Fruit fly (Drosophila melanogaster) whole organism, pupa: Measurements from ENCODE around the gene CG31777.

Experiments
- CG10348 ChIP-seq: fragments of 200-800 bp; sonication (Bioruptor generic); IDR thresholded peaks from 2 replicates; pipeline ENCODE4 v1.3.6; 2022; ENCODE audit warnings: missing biosample characterization, missing genetic modification characterization
- CG12605 ChIP-seq: fragments of 200-800 bp; sonication (Bioruptor generic); IDR thresholded peaks from 2 replicates; pipeline ENCODE4 v1.3.6; 2022; ENCODE audit warnings: missing biosample characterization, missing genetic modification characterization
- CG13204 ChIP-seq: fragments of 200-800 bp; sonication (Bioruptor generic); optimal IDR thresholded peaks from 2 replicates; lab custom pipeline; 2018; ENCODE audit warnings: missing biosample characterization, mild to moderate bottlenecking, missing genetic modification characterization, moderate library complexity
- CG15710 ChIP-seq: fragments of 200-800 bp; sonication (Bioruptor generic); optimal IDR thresholded peaks from 2 replicates; lab custom pipeline; 2018; ENCODE audit warnings: missing biosample characterization, mild to moderate bottlenecking, missing genetic modification characterization, moderate library complexity
- CG8159 ChIP-seq: fragments of 200-800 bp; sonication (Bioruptor generic); optimal IDR thresholded peaks from 3 replicates; lab custom pipeline; 2018; ENCODE audit warnings: missing biosample characterization, mild to moderate bottlenecking, missing genetic modification characterization, moderate library complexity
- EcR ChIP-seq: fragments of 200-800 bp; sonication (Bioruptor generic); optimal IDR thresholded peaks from 3 replicates; lab custom pipeline; 2019; ENCODE audit warnings: missing biosample characterization, missing genetic modification characterization, mild to moderate bottlenecking, moderate library complexity, missing genetic modification reagents
- Pif1A ChIP-seq: fragments of 200-800 bp; sonication (Bioruptor generic); optimal IDR thresholded peaks from 3 replicates; lab custom pipeline; 2016; ENCODE audit warnings: missing biosample characterization, missing genetic modification characterization
- fd96Ca ChIP-seq: fragments of 200-800 bp; sonication (Bioruptor generic); IDR thresholded peaks from 3 replicates; pipeline ENCODE4 v1.3.6; 2022; ENCODE audit warnings: missing biosample characterization, missing genetic modification characterization

dm6 chr2L:3740443-3740842, 33.6 kb upstream of the CG31777 start:
- no peak for TF ChIP-seq EcR (GFP tag; lab: Kevin White, UChicago)
- TF ChIP-seq CG8159 (tag; lab: Kevin White, UChicago): no peak
- no peak for TF ChIP-seq CG15710
- no peak for TF ChIP-seq fd96Ca (GFP tag; lab: Robert Waterston, UW)
- no peak for TF ChIP-seq Pif1A (GFP tag; lab: Kevin White, UChicago)
- TF ChIP-seq CG10348 (GFP tag; lab: Robert Waterston, UW): no peak
- no peak for TF ChIP-seq CG13204 (GFP tag; lab: Kevin White, UChicago)
- no peak for TF ChIP-seq CG12605 (GFP tag; lab: Robert Waterston, UW)
